Worm (Caenorhabditis elegans) whole organism, late embryonic: ENCODE results near the gene fbxa-18.

ENCODE experiments used
- C38D4.7 ChIP-seq: fragments of 200-800 bp; sonication (Bioruptor generic); optimal IDR thresholded peaks from 2 replicates; lab custom pipeline; 2018; ENCODE audit warnings: mild to moderate bottlenecking, missing genetic modification characterization, moderate library complexity, missing compliant biosample characterization
- ama-1 ChIP-seq: fragments of 150-350 bp; optimal IDR thresholded peaks from 2 replicates; lab custom pipeline; 2014
- elt-4 ChIP-seq: sonication (generic microtip); optimal IDR thresholded peaks from 2 replicates; lab custom pipeline; 2016; ENCODE audit warnings: missing genetic modification characterization, missing compliant biosample characterization
- fax-1 ChIP-seq: sonication (generic microtip); optimal IDR thresholded peaks from 2 replicates; lab custom pipeline; 2016; ENCODE audit warnings: missing genotype, missing genetic modification characterization, missing compliant biosample characterization
- fkh-10 ChIP-seq: fragments of 150-350 bp; optimal IDR thresholded peaks from 2 replicates; lab custom pipeline; 2014; ENCODE audit warnings: missing biosample characterization, missing genetic modification reagents, missing genetic modification characterization
- lin-11 ChIP-seq: fragments of 200-800 bp; sonication (Bioruptor generic); optimal IDR thresholded peaks from 2 replicates; lab custom pipeline; 2018; ENCODE audit warnings: mild to moderate bottlenecking, missing genetic modification characterization, missing compliant biosample characterization
- pag-3 ChIP-seq: sonication (generic microtip); optimal IDR thresholded peaks from 2 replicates; lab custom pipeline; 2016; ENCODE audit warnings: missing compliant biosample characterization, missing genetic modification characterization, borderline replicate concordance
- pat-9 ChIP-seq: fragments of 200-800 bp; sonication (Bioruptor generic); optimal IDR thresholded peaks from 2 replicates; lab custom pipeline; 2018; ENCODE audit warnings: mild to moderate bottlenecking, missing genetic modification characterization, moderate library complexity, missing compliant biosample characterization
- sox-4 ChIP-seq: sonication (generic microtip); optimal IDR thresholded peaks from 2 replicates; lab custom pipeline; 2017; ENCODE audit warnings: mild to moderate bottlenecking, missing genetic modification characterization, inconsistent platforms, missing compliant biosample characterization
- ttx-3 ChIP-seq: sonication (generic microtip); optimal IDR thresholded peaks from 2 replicates; lab custom pipeline; 2016; ENCODE audit warnings: missing genetic modification reagents, missing genetic modification characterization, missing compliant biosample characterization

DNA sequence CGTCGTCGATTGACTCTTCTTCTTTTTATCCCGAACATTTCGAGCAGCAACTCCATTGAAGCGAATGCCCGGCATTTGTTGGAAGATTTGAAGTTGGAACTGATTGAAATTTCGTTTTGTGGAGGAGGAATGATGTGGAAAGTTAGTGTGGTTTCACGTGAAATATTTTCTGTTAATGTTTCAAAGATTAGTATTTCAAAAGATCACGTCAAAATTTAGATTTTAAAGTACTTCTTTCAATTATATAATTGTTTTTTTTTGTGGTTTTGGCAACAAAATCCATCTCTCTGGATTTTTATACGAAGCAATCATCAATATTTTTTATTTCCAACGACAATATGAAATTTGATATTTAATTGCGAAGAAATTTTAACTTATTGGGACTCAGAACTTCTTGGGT is 5.4 kb upstream of the fbxa-18 start, which contains the start of gene F44G3.7:
- TF ChIP-seq pag-3 (no peak), ttx-3 (tag; lab: Kevin White, UChicago) (no peak), sox-4 (tag; lab: Kevin White, UChicago) (no peak), pat-9 (tag; lab: Kevin White, UChicago) (no peak), lin-11 (tag; lab: Kevin White, UChicago) (no peak), fax-1 (tag; lab: Kevin White, UChicago) (no peak), fkh-10 (no peak), C38D4.7 (GFP tag; lab: Kevin White, UChicago) (no peak), elt-4 (tag; lab: Kevin White, UChicago) (no peak), ama-1 (lab: Kevin White, UChicago) (no peak)
